Worm (Caenorhabditis elegans): ENCODE measurements around the gene dylt-3.

ce11 chrII:8180281-8180680 is 1.3 kb upstream of the dylt-3 start, which contains the start of gene T05C12.4:
- TF ChIP-seq blmp-1 (tag; optimal IDR thresholded peaks at IDR 0.05; ENCODE audit: insufficient read depth) (no peak), dmd-4 (tag; optimal IDR thresholded peaks at IDR 0.05) (no peak), unc-55 (GFP tag; optimal IDR thresholded peaks at IDR 0.05) (no peak), aly-2 (tag; optimal IDR thresholded peaks at IDR 0.05) (no peak), mdl-1 (tag; optimal IDR thresholded peaks at IDR 0.05) (no peak), nhr-11 (tag; optimal IDR thresholded peaks at IDR 0.05) (no peak), nhr-6 (tag; optimal IDR thresholded peaks at IDR 0.05) (no peak), zag-1 (tag; optimal IDR thresholded peaks at IDR 0.05) (no peak), ceh-82 (tag; optimal IDR thresholded peaks at IDR 0.05) (no peak), egl-27 (tag; optimal IDR thresholded peaks at IDR 0.05) (no peak), lsy-2 (tag; optimal IDR thresholded peaks at IDR 0.05) (no peak), elt-3 (tag; optimal IDR thresholded peaks at IDR 0.05) (no peak), mab-5 (tag; optimal IDR thresholded peaks at IDR 0.05) (no peak)
